Fruit fly (Drosophila melanogaster) whole organism, wandering third instar larva: ENCODE results near the gene CG1416.

Experiments used
- Abd-B ChIP-seq: fragments of >200 bp; optimal IDR thresholded peaks from 2 replicates; lab custom pipeline; 2017; ENCODE audit warnings: missing biosample characterization, missing genetic modification characterization
- CG32264 ChIP-seq: fragments of 200-800 bp; sonication (Bioruptor generic); optimal IDR thresholded peaks from 2 replicates; lab custom pipeline; 2016; ENCODE audit warnings: missing biosample characterization, missing genetic modification characterization
- CG9705 ChIP-seq: fragments of 200-800 bp; sonication (Bioruptor generic); optimal IDR thresholded peaks from 2 replicates; lab custom pipeline; 2018; ENCODE audit warnings: missing biosample characterization, mild to moderate bottlenecking, missing genetic modification characterization
- CrebA ChIP-seq: fragments of 200-800 bp; sonication (Bioruptor generic); optimal IDR thresholded peaks from 2 replicates; lab custom pipeline; 2016; ENCODE audit warnings: missing biosample characterization, mild to moderate bottlenecking, missing genetic modification characterization, borderline replicate concordance
- Dfd ChIP-seq: fragments of >200 bp; optimal IDR thresholded peaks from 2 replicates; lab custom pipeline; 2017; ENCODE audit warnings: missing biosample characterization, missing genetic modification characterization
- Dif ChIP-seq: fragments of 200-275, 200-300 bp; sonication (Bioruptor generic); optimal IDR thresholded peaks from 2 replicates; lab custom pipeline; 2018; ENCODE audit warnings: missing biosample characterization, missing genetic modification characterization; ENCODE audit not compliant: partially characterized antibody
- GATAd ChIP-seq: sonication (Bioruptor generic); optimal IDR thresholded peaks from 2 replicates; lab custom pipeline; 2016; ENCODE audit warnings: missing biosample characterization, missing genetic modification characterization
- HLH106 ChIP-seq: fragments of 200-800 bp; optimal IDR thresholded peaks from 3 replicates; lab custom pipeline; 2019; ENCODE audit warnings: missing biosample characterization, mild to moderate bottlenecking, missing genetic modification characterization, moderate library complexity
- Hnf4 ChIP-seq: fragments of 200-800 bp; sonication (Bioruptor generic); optimal IDR thresholded peaks from 2 replicates; lab custom pipeline; 2016; ENCODE audit warnings: missing biosample characterization, mild to moderate bottlenecking, missing genetic modification characterization
- Hr78 ChIP-seq: fragments of >200 bp; optimal IDR thresholded peaks from 2 replicates; lab custom pipeline; 2017; ENCODE audit warnings: missing biosample characterization, missing genetic modification characterization
- Hr83 ChIP-seq: fragments of 200-300 bp; sonication (Bioruptor generic); optimal IDR thresholded peaks from 2 replicates; lab custom pipeline; 2016; ENCODE audit warnings: missing biosample characterization, mild to moderate bottlenecking, missing genetic modification characterization, moderate library complexity; ENCODE audit not compliant: poor library complexity, severe bottlenecking
- Jra ChIP-seq: sonication (Bioruptor generic); optimal IDR thresholded peaks from 2 replicates; lab custom pipeline; 2016; ENCODE audit warnings: missing biosample characterization, missing genetic modification characterization
- Mio ChIP-seq: sonication (Bioruptor generic); optimal IDR thresholded peaks from 2 replicates; lab custom pipeline; 2016; ENCODE audit warnings: missing biosample characterization, missing genetic modification characterization
- Myc ChIP-seq: fragments of >200 bp; optimal IDR thresholded peaks from 2 replicates; lab custom pipeline; 2017
- N ChIP-seq: fragments of >200 bp; optimal IDR thresholded peaks from 2 replicates; lab custom pipeline; 2018; ENCODE audit warnings: missing biosample characterization, missing external identifiers, missing genetic modification characterization
- OdsH ChIP-seq: fragments of 200-800 bp; sonication (Bioruptor generic); optimal IDR thresholded peaks from 2 replicates; lab custom pipeline; 2016; ENCODE audit warnings: missing biosample characterization, mild to moderate bottlenecking, missing genetic modification characterization
- Rel ChIP-seq, 2 experiments: fragments of 200-800 bp; sonication (Bioruptor generic) in 1 of 2; optimal IDR thresholded peaks; 2 replicates in 1 of 2; 3 replicates in 1 of 2; lab custom pipeline; 2016 to 2019; ENCODE audit warnings: mild to moderate bottlenecking in 2 of 2, missing biosample characterization in 2 of 2, missing genetic modification characterization in 2 of 2, moderate library complexity in 1 of 2
- Sp1 ChIP-seq: fragments of 200-800 bp; sonication (Bioruptor generic); optimal IDR thresholded peaks from 3 replicates; lab custom pipeline; 2019; ENCODE audit warnings: missing biosample characterization, mild to moderate bottlenecking, missing genetic modification characterization, moderate library complexity
- Vsx2 ChIP-seq: fragments of 200-300, 225-300 bp; sonication (Bioruptor generic); optimal IDR thresholded peaks from 2 replicates; lab custom pipeline; 2018; ENCODE audit warnings: missing biosample characterization, missing genetic modification characterization; ENCODE audit not compliant: partially characterized antibody
- br ChIP-seq: fragments of 200-800 bp; sonication (Bioruptor generic); optimal IDR thresholded peaks from 2 replicates; lab custom pipeline; 2016; ENCODE audit warnings: missing biosample characterization, missing genetic modification characterization
- brk ChIP-seq: fragments of 200-800 bp; sonication (Bioruptor generic); optimal IDR thresholded peaks from 2 replicates; lab custom pipeline; 2016; ENCODE audit warnings: missing biosample characterization, mild to moderate bottlenecking, missing genetic modification characterization
- dmrt93B ChIP-seq: fragments of 200-800 bp; sonication (Bioruptor generic); optimal IDR thresholded peaks from 2 replicates; lab custom pipeline; 2018; ENCODE audit warnings: missing biosample characterization, mild to moderate bottlenecking, missing genetic modification characterization
- dsf ChIP-seq: sonication (Bioruptor generic); optimal IDR thresholded peaks from 2 replicates; lab custom pipeline; 2016; ENCODE audit warnings: missing biosample characterization, missing genetic modification characterization, borderline replicate concordance
- ey ChIP-seq: fragments of 200-800 bp; sonication (Bioruptor generic); optimal IDR thresholded peaks from 2 replicates; lab custom pipeline; 2016; ENCODE audit warnings: missing biosample characterization, missing genetic modification characterization
- foxo ChIP-seq, 2 experiments: fragments of 200-800 bp; sonication (Bioruptor generic); optimal IDR thresholded peaks; 2 replicates in 1 of 2; 3 replicates in 1 of 2; lab custom pipeline; 2016 to 2017; ENCODE audit warnings: missing biosample characterization in 2 of 2, missing genetic modification characterization in 2 of 2
- fru ChIP-seq: fragments of 200-800 bp; sonication (Bioruptor generic); optimal IDR thresholded peaks from 3 replicates; lab custom pipeline; 2016; ENCODE audit warnings: missing biosample characterization, mild to moderate bottlenecking, missing genetic modification characterization
- h ChIP-seq: fragments of 200-800 bp; sonication (Bioruptor generic); optimal IDR thresholded peaks from 3 replicates; lab custom pipeline; 2016; ENCODE audit warnings: missing biosample characterization, mild to moderate bottlenecking, missing genetic modification characterization
- jim ChIP-seq: fragments of 175-275, 200-325 bp; sonication (Bioruptor generic); optimal IDR thresholded peaks from 2 replicates; lab custom pipeline; 2016; ENCODE audit warnings: missing biosample characterization, mild to moderate bottlenecking, missing genetic modification characterization
- lola ChIP-seq: fragments of >200 bp; optimal IDR thresholded peaks from 2 replicates; lab custom pipeline; 2017; ENCODE audit warnings: missing biosample characterization, missing genetic modification characterization
- pan ChIP-seq: fragments of >200 bp; optimal IDR thresholded peaks from 2 replicates; lab custom pipeline; 2017
- psq ChIP-seq: fragments of 200-800 bp; sonication (Bioruptor generic); optimal IDR thresholded peaks from 3 replicates; lab custom pipeline; 2017; ENCODE audit warnings: missing biosample characterization, mild to moderate bottlenecking, missing genetic modification characterization, moderate library complexity
- rgr ChIP-seq: fragments of 200-800 bp; sonication (Bioruptor generic); optimal IDR thresholded peaks from 3 replicates; lab custom pipeline; 2016; ENCODE audit warnings: missing biosample characterization, mild to moderate bottlenecking, missing genetic modification characterization
- sv ChIP-seq: fragments of 200-800 bp; sonication (Bioruptor generic); optimal IDR thresholded peaks from 3 replicates; lab custom pipeline; 2016; ENCODE audit warnings: missing biosample characterization, missing genetic modification characterization
- tai ChIP-seq: sonication (Bioruptor generic); optimal IDR thresholded peaks from 2 replicates; lab custom pipeline; 2016; ENCODE audit warnings: missing biosample characterization, missing genetic modification characterization
- usp ChIP-seq: fragments of >200 bp; optimal IDR thresholded peaks from 2 replicates; lab custom pipeline; 2017; ENCODE audit warnings: missing biosample characterization, missing genetic modification characterization
- woc ChIP-seq: sonication (Bioruptor generic); optimal IDR thresholded peaks from 2 replicates; lab custom pipeline; 2016; ENCODE audit warnings: missing biosample characterization, mild to moderate bottlenecking, missing genetic modification characterization

CG1416 gene

dm6 chr2L:21757264-21758066 lies at the start of gene CG1416, which contains the start of gene step:
Gene CG1416, plus strand, starts transcription at chr2L:21758010.
Gene step, minus strand, starts transcription at chr2L:21757466.
- TF ChIP-seq Dif (GFP tag; lab: Kevin White, UChicago): peak; percentile 60
- no peak for TF ChIP-seq Abd-B (GFP tag; lab: Kevin White, UChicago)
- no peak for TF ChIP-seq pan (lab: Kevin White, UChicago)
- TF ChIP-seq rgr (GFP tag; lab: Kevin White, UChicago): peak; percentile 12
- TF ChIP-seq Vsx2: peak; percentile 56
- TF ChIP-seq foxo (GFP tag; optimal IDR thresholded peaks at IDR 0.05; lab: Kevin White, UChicago): peak in 1 of 2 experiments; percentile 49
- no peak for TF ChIP-seq lola (GFP tag; lab: Kevin White, UChicago)
- TF ChIP-seq dsf (GFP tag; lab: Kevin White, UChicago): no peak
- peak; percentile 51 for TF ChIP-seq sv (GFP tag; lab: Kevin White, UChicago)
- peak; percentile 46 for TF ChIP-seq Hr83 (GFP tag; lab: Kevin White, UChicago)
- TF ChIP-seq tai: peak; percentile 52
- peak; percentile 15 for TF ChIP-seq dmrt93B (GFP tag; lab: Kevin White, UChicago)
- TF ChIP-seq HLH106 (tag; lab: Kevin White, UChicago): peak; percentile 51
- no peak for TF ChIP-seq OdsH (GFP tag; lab: Kevin White, UChicago)
- peak; percentile 11 for TF ChIP-seq Sp1
- no peak for TF ChIP-seq brk (GFP tag; lab: Kevin White, UChicago)
- TF ChIP-seq Rel (GFP tag; optimal IDR thresholded peaks at IDR 0.05; lab: Kevin White, UChicago): no peak
- peak; percentile 15 for TF ChIP-seq Rel (tag; optimal IDR thresholded peaks at IDR 0.05; lab: Kevin White, UChicago)
- peak; percentile 46 for TF ChIP-seq woc (GFP tag; lab: Kevin White, UChicago)
- peak; percentile 40 for TF ChIP-seq GATAd
- no peak for TF ChIP-seq psq (GFP tag; lab: Kevin White, UChicago)
- TF ChIP-seq CG32264 (GFP tag; lab: Kevin White, UChicago): no peak
- no peak for TF ChIP-seq Dfd (GFP tag; lab: Kevin White, UChicago)
- peak; percentile 40 for TF ChIP-seq Myc
- peak; percentile 10 for TF ChIP-seq ey
- TF ChIP-seq N (GFP tag; lab: Kevin White, UChicago): peak; percentile 64
- TF ChIP-seq h: peak; percentile 28
- TF ChIP-seq fru: peak; percentile 37
- peak; percentile 79 for TF ChIP-seq jim (GFP tag; lab: Kevin White, UChicago)
- no peak for TF ChIP-seq usp (GFP tag; lab: Kevin White, UChicago)
- no peak for TF ChIP-seq br (GFP tag; lab: Kevin White, UChicago)
- peak; percentile 30 for TF ChIP-seq CG9705 (GFP tag; lab: Kevin White, UChicago)
- peak; percentile 1 for TF ChIP-seq Hnf4 (GFP tag; lab: Kevin White, UChicago)
- TF ChIP-seq Jra (GFP tag; lab: Kevin White, UChicago): no peak
- peak; percentile 52 for TF ChIP-seq Hr78 (GFP tag; lab: Kevin White, UChicago)
- TF ChIP-seq Mio: no peak

- TF ChIP-seq Dfd (GFP tag; lab: Kevin White, UChicago) (peak; percentile 93), woc (GFP tag; lab: Kevin White, UChicago) (no peak)
These were observed 31.7 kb upstream of the CG1416 start for dm6 chr2L:21726097-21726496.

- TF ChIP-seq brk (GFP tag; lab: Kevin White, UChicago) (no peak), OdsH (GFP tag; lab: Kevin White, UChicago) (no peak), foxo (GFP tag; optimal IDR thresholded peaks at IDR 0.05; lab: Kevin White, UChicago) (no peak), Hr83 (GFP tag; lab: Kevin White, UChicago) (no peak), CrebA (no peak), Jra (GFP tag; lab: Kevin White, UChicago) (no peak), tai (no peak), Dfd (GFP tag; lab: Kevin White, UChicago) (no peak), rgr (GFP tag; lab: Kevin White, UChicago) (no peak), Rel (GFP tag; optimal IDR thresholded peaks at IDR 0.05; lab: Kevin White, UChicago) (no peak), Rel (tag; optimal IDR thresholded peaks at IDR 0.05; lab: Kevin White, UChicago) (no peak), dsf (GFP tag; lab: Kevin White, UChicago) (no peak), CG9705 (GFP tag; lab: Kevin White, UChicago) (no peak), ey (no peak), GATAd (no peak), psq (GFP tag; lab: Kevin White, UChicago) (no peak)
- TF ChIP-seq, all 38 proteins: peak for 0
These were observed 8.9 kb upstream of the CG1416 start for dm6 chr2L:21748949-21749348.
